Fruit fly (Drosophila melanogaster): ENCODE results near the gene CG7409.

Gene CG7409

dm6 chr3L:7787788-7788406, 33.7 kb downstream of the CG7409 start:
- peak; percentile 41; the same call in 1 of the 3 replicates for TF ChIP-seq eg (GFP tag; IDR thresholded peaks at IDR 0.05)
- peak; percentile 41 for TF ChIP-seq vri (GFP tag; optimal IDR thresholded peaks at IDR 0.05)
- TF ChIP-seq CG11294 (GFP tag; IDR thresholded peaks at IDR 0.05): no peak
- peak; percentile 31; the same call in 1 of the 3 replicates for TF ChIP-seq CG6163 (GFP tag; IDR thresholded peaks at IDR 0.05)
- no peak for TF ChIP-seq CG6276 (GFP tag; optimal IDR thresholded peaks at IDR 0.05)
- TF ChIP-seq fd59A (GFP tag; optimal IDR thresholded peaks at IDR 0.05): no peak
- no peak for TF ChIP-seq Hr39 (GFP tag; optimal IDR thresholded peaks at IDR 0.05)
- peak; percentile 3 for TF ChIP-seq Eip78C (GFP tag)
- peak; percentile 23; the same call in 1 of the 3 replicates for TF ChIP-seq CG8119 (GFP tag; IDR thresholded peaks at IDR 0.05)
- no peak for TF ChIP-seq topi (GFP tag; optimal IDR thresholded peaks at IDR 0.05)
- no peak for TF ChIP-seq Hr4 (GFP tag; optimal IDR thresholded peaks at IDR 0.05)

- no peak for TF ChIP-seq Lpt (GFP tag; optimal IDR thresholded peaks at IDR 0.05)
- TF ChIP-seq eg (GFP tag; IDR thresholded peaks at IDR 0.05): peak; percentile 31; the same call in 1 of the 3 replicates
- peak; percentile 36; the same call in 1 of the 2 replicates for TF ChIP-seq CG15336 (GFP tag; IDR thresholded peaks at IDR 0.05)
Observed at dm6 chr3L:7790224-7790623, 36.0 kb downstream of the CG7409 start.

- TF ChIP-seq CG34406 (GFP tag; optimal IDR thresholded peaks at IDR 0.05) (peak; percentile 41), CG8319 (GFP tag; optimal IDR thresholded peaks at IDR 0.05) (peak; percentile 23), CG32006 (GFP tag; optimal IDR thresholded peaks at IDR 0.05) (peak; percentile 21), Sox102F (GFP tag; optimal IDR thresholded peaks at IDR 0.05) (peak; percentile 82), Smox (GFP tag; optimal IDR thresholded peaks at IDR 0.05) (peak; percentile 86), spab (GFP tag; optimal IDR thresholded peaks at IDR 0.05) (no peak), acj6 (GFP tag; optimal IDR thresholded peaks at IDR 0.05) (peak; percentile 61), topi (GFP tag; optimal IDR thresholded peaks at IDR 0.05) (peak; percentile 88), Met (GFP tag; optimal IDR thresholded peaks at IDR 0.05) (peak; percentile 88), OdsH (GFP tag; optimal IDR thresholded peaks at IDR 0.05) (peak; percentile 47), CG11762 (GFP tag; optimal IDR thresholded peaks at IDR 0.05; ENCODE audit: insufficient read depth) (peak; percentile 0), CG15336 (GFP tag; IDR thresholded peaks at IDR 0.05) (peak; percentile 58), Gug (GFP tag; IDR thresholded peaks at IDR 0.05) (0 out of 2 replicates have a peak, but pooled peaks have one; percentile 22), achi (GFP tag; optimal IDR thresholded peaks at IDR 0.05) (peak; percentile 47), CG6163 (GFP tag; IDR thresholded peaks at IDR 0.05) (peak; percentile 69), Sox15 (GFP tag; optimal IDR thresholded peaks at IDR 0.05) (peak; percentile 18), esn (GFP tag; optimal IDR thresholded peaks at IDR 0.05) (peak; percentile 89), CG10631 (GFP tag; optimal IDR thresholded peaks at IDR 0.05) (no peak), CG7368 (GFP tag; optimal IDR thresholded peaks at IDR 0.05) (peak; percentile 12), CG3032 (tag; optimal IDR thresholded peaks at IDR 0.05) (no peak), vri (GFP tag; optimal IDR thresholded peaks at IDR 0.05) (peak; percentile 88), CG16779 (tag; optimal IDR thresholded peaks at IDR 0.05) (no peak), pdm3 (GFP tag; optimal IDR thresholded peaks at IDR 0.05) (peak; percentile 49), Eip78C (GFP tag) (peak; percentile 67), CG6792 (GFP tag; optimal IDR thresholded peaks at IDR 0.05) (peak; percentile 42), CG31627 (GFP tag; optimal IDR thresholded peaks at IDR 0.05) (peak; percentile 87), CG8632 (GFP tag; optimal IDR thresholded peaks at IDR 0.05) (no peak), CG6854 (GFP tag; optimal IDR thresholded peaks at IDR 0.05) (no peak), Sox14 (GFP tag; optimal IDR thresholded peaks at IDR 0.05) (peak; percentile 53), CG3919 (GFP tag; optimal IDR thresholded peaks at IDR 0.05) (peak; percentile 43), Hr4 (GFP tag; optimal IDR thresholded peaks at IDR 0.05) (peak; percentile 22), fd85E (GFP tag; optimal IDR thresholded peaks at IDR 0.05) (no peak), CG10669 (GFP tag; optimal IDR thresholded peaks at IDR 0.05) (no peak), Ets96B (tag; optimal IDR thresholded peaks at IDR 0.05) (no peak), CG11902 (GFP tag; optimal IDR thresholded peaks at IDR 0.05) (peak; percentile 39), eg (GFP tag; IDR thresholded peaks at IDR 0.05) (0 out of 3 replicates have a peak, but pooled peaks have one; percentile 39), cyc (GFP tag; optimal IDR thresholded peaks at IDR 0.05) (peak; percentile 79), Lpt (GFP tag; optimal IDR thresholded peaks at IDR 0.05) (no peak), Hr39 (GFP tag; optimal IDR thresholded peaks at IDR 0.05) (peak; percentile 82), Blimp-1 (GFP tag; optimal IDR thresholded peaks at IDR 0.05) (peak; percentile 77), Ets21C (GFP tag; optimal IDR thresholded peaks at IDR 0.05) (peak; percentile 62), lz (GFP tag; optimal IDR thresholded peaks at IDR 0.05) (peak; percentile 74)
Observed at dm6 chr3L:7792249-7792648, 38.0 kb downstream of the CG7409 start.
